Worm (Caenorhabditis elegans) whole organism, young adult: ENCODE data around the gene rpt-1.
"Not testable (repeated sequence)": the region's sequence is repeated elsewhere in the genome, so short reads cannot be mapped to it uniquely, and the experiment has no call there.

Experiments
- B0019.2 ChIP-seq: fragments of 200-800 bp; sonication (Bioruptor generic); conservative IDR thresholded peaks from 2 replicates; pipeline ENCODE4 v1.3.6; 2022; ENCODE audit warnings: missing genetic modification reagents, missing genetic modification characterization, missing compliant biosample characterization
- C17E4.6 ChIP-seq: fragments of 200-800 bp; sonication (Bioruptor generic); IDR thresholded peaks from 2 replicates; pipeline ENCODE4 v1.3.6; 2022; ENCODE audit warnings: missing genetic modification reagents, missing genetic modification characterization, missing compliant biosample characterization
- D2030.7 ChIP-seq: fragments of 200-800 bp; sonication (Bioruptor generic); IDR thresholded peaks from 2 replicates; pipeline ENCODE4 v1.3.6; 2022; ENCODE audit warnings: missing genetic modification reagents, missing genetic modification characterization, missing compliant biosample characterization
- F37B4.10 ChIP-seq: fragments of 200-800 bp; sonication (Bioruptor generic); IDR thresholded peaks from 2 replicates; pipeline ENCODE4 v1.3.6; 2022; ENCODE audit warnings: missing genetic modification characterization, missing compliant biosample characterization
- F39B2.1 ChIP-seq: fragments of 200-800 bp; sonication (Bioruptor generic); IDR thresholded peaks from 2 replicates; pipeline ENCODE4 v1.3.6; 2022; ENCODE audit warnings: missing genetic modification reagents, missing genetic modification characterization, missing compliant biosample characterization
- K12H6.12 ChIP-seq: fragments of 200-800 bp; sonication (Bioruptor generic); optimal IDR thresholded peaks from 2 replicates; lab custom pipeline; 2018; ENCODE audit warnings: mild to moderate bottlenecking, missing genetic modification characterization, missing compliant biosample characterization
- Y56A3A.18 ChIP-seq: fragments of 200-800 bp; sonication (Bioruptor generic); IDR thresholded peaks from 2 replicates; pipeline ENCODE4 v1.3.6; 2022; ENCODE audit warnings: missing genetic modification reagents, missing genetic modification characterization, missing compliant biosample characterization
- Y95B8A.8 ChIP-seq: fragments of 200-800 bp; sonication (Bioruptor generic); IDR thresholded peaks from 2 replicates; pipeline ENCODE4 v1.3.6; 2022; ENCODE audit warnings: missing genetic modification reagents, missing genetic modification characterization, missing compliant biosample characterization
- attf-5 ChIP-seq: fragments of 200-800 bp; sonication (Bioruptor generic); optimal IDR thresholded peaks from 2 replicates; lab custom pipeline; 2018; ENCODE audit warnings: mild to moderate bottlenecking, missing genetic modification characterization, missing compliant biosample characterization
- bed-2 ChIP-seq: fragments of 200-800 bp; sonication (Bioruptor generic); IDR thresholded peaks from 2 replicates; pipeline ENCODE4 v1.3.6; 2022; ENCODE audit warnings: missing genetic modification reagents, missing genetic modification characterization, missing compliant biosample characterization
- ccch-3 ChIP-seq: fragments of 200-800 bp; sonication (Bioruptor generic); optimal IDR thresholded peaks from 2 replicates; lab custom pipeline; 2018; ENCODE audit warnings: mild to moderate bottlenecking, missing genetic modification characterization, missing compliant biosample characterization
- ceh-40 ChIP-seq: fragments of 200-800 bp; sonication (Bioruptor generic); IDR thresholded peaks from 2 replicates; pipeline ENCODE4 v1.3.6; 2022; ENCODE audit warnings: missing genetic modification characterization, missing compliant biosample characterization
- die-1 ChIP-seq: sonication (generic microtip); optimal IDR thresholded peaks from 2 replicates; lab custom pipeline; 2016; ENCODE audit warnings: missing genotype, mild to moderate bottlenecking, missing genetic modification characterization, missing compliant biosample characterization
- egl-18 ChIP-seq: fragments of 200-800 bp; sonication (Bioruptor generic); IDR thresholded peaks from 2 replicates; pipeline ENCODE4 v1.3.6; 2022; ENCODE audit warnings: missing genetic modification reagents, missing genetic modification characterization, missing compliant biosample characterization
- ekl-4 ChIP-seq: fragments of 200-800 bp; sonication (Bioruptor generic); IDR thresholded peaks from 2 replicates; pipeline ENCODE4 v1.3.6; 2022; ENCODE audit warnings: missing genetic modification reagents, missing genetic modification characterization, missing compliant biosample characterization
- hmg-1.2 ChIP-seq: fragments of 200-800 bp; sonication (Bioruptor generic); IDR thresholded peaks from 2 replicates; pipeline ENCODE4 v1.3.6; 2022; ENCODE audit warnings: missing genetic modification reagents, missing genetic modification characterization, missing compliant biosample characterization
- let-526 ChIP-seq: fragments of 200-800 bp; sonication (Bioruptor generic); IDR thresholded peaks from 2 replicates; pipeline ENCODE4 v1.3.6; 2022; ENCODE audit warnings: missing genetic modification reagents, missing genetic modification characterization, missing compliant biosample characterization
- let-607 ChIP-seq, 2 experiments: fragments of 200-800 bp in 1 of 2; sonication (Bioruptor generic) in 1 of 2; sonication (generic microtip) in 1 of 2; optimal IDR thresholded peaks; 2 replicates each; lab custom pipeline; 2016 to 2018; ENCODE audit warnings: mild to moderate bottlenecking in 2 of 2, missing compliant biosample characterization in 2 of 2, missing genetic modification characterization in 2 of 2, moderate library complexity in 2 of 2, missing genotype in 1 of 2
- lin-26 ChIP-seq: fragments of 200-800 bp; sonication (Bioruptor generic); IDR thresholded peaks from 2 replicates; pipeline ENCODE4 v1.3.6; 2022; ENCODE audit warnings: missing genetic modification reagents, missing genetic modification characterization, missing compliant biosample characterization
- madf-8 ChIP-seq: fragments of 200-800 bp; sonication (Bioruptor generic); conservative IDR thresholded peaks from 2 replicates; pipeline ENCODE4 v1.3.6; 2022; ENCODE audit warnings: missing genetic modification reagents, missing genetic modification characterization, missing compliant biosample characterization
- nfya-1 ChIP-seq: sonication (generic microtip); optimal IDR thresholded peaks from 2 replicates; lab custom pipeline; 2017; ENCODE audit warnings: antibody characterized with exemption, missing compliant biosample characterization, missing genetic modification characterization, borderline replicate concordance; ENCODE audit not compliant: insufficient read depth
- nhr-80 ChIP-seq: sonication (generic microtip); optimal IDR thresholded peaks from 2 replicates; lab custom pipeline; 2016; ENCODE audit warnings: missing genetic modification characterization, missing compliant biosample characterization
- pha-4 ChIP-seq: fragments of 150-350 bp; sonication (generic microtip); optimal IDR thresholded peaks from 2 replicates; lab custom pipeline; 2014; ENCODE audit warnings: missing biosample characterization, missing genetic modification reagents, missing genetic modification characterization
- rec-8 ChIP-seq, 2 experiments: sonication (generic microtip); optimal IDR thresholded peaks; 2 replicates each; lab custom pipeline; 2016; ENCODE audit warnings: mild to moderate bottlenecking in 2 of 2, missing genetic modification characterization in 2 of 2, missing genetic modification reagents in 2 of 2, missing genotype in 2 of 2, missing biosample characterization in 1 of 2, missing compliant biosample characterization in 1 of 2, moderate library complexity in 1 of 2
- sea-2 ChIP-seq: fragments of 200-800 bp; sonication (Bioruptor generic); IDR thresholded peaks from 2 replicates; pipeline ENCODE4 v1.3.6; 2022; ENCODE audit warnings: missing genetic modification characterization, missing compliant biosample characterization
- snpc-1.1 ChIP-seq: sonication (generic microtip); optimal IDR thresholded peaks from 2 replicates; lab custom pipeline; 2017; ENCODE audit warnings: missing genetic modification characterization, mild to moderate bottlenecking, missing compliant biosample characterization, antibody characterized with exemption, moderate library complexity, missing genotype, missing genetic modification reagents; ENCODE audit not compliant: insufficient read depth
- sptf-2 ChIP-seq: fragments of 200-800 bp; sonication (Bioruptor generic); optimal IDR thresholded peaks from 2 replicates; lab custom pipeline; 2018; ENCODE audit warnings: mild to moderate bottlenecking, missing genetic modification characterization, missing compliant biosample characterization
- xnd-1 ChIP-seq: sonication (generic microtip); optimal IDR thresholded peaks from 2 replicates; lab custom pipeline; 2016; ENCODE audit warnings: missing genotype, missing genetic modification reagents, missing genetic modification characterization, missing compliant biosample characterization
- ztf-18 ChIP-seq: sonication (generic microtip); optimal IDR thresholded peaks from 2 replicates; lab custom pipeline; 2016; ENCODE audit warnings: missing genotype, mild to moderate bottlenecking, missing genetic modification characterization, missing compliant biosample characterization
- ztf-3 ChIP-seq: fragments of 200-800 bp; sonication (Bioruptor generic); optimal IDR thresholded peaks from 2 replicates; lab custom pipeline; 2018; ENCODE audit warnings: mild to moderate bottlenecking, missing genetic modification characterization, missing compliant biosample characterization

rpt-1 gene

ce11 chrV:12020940-12021339 is 38.7 kb upstream of the rpt-1 start:
- TF ChIP-seq egl-18 (no peak), nhr-80 (peak; percentile 69), die-1 (tag; lab: Kevin White, UChicago) (no peak), Y95B8A.8 (GFP tag; lab: Robert Waterston, UW) (no peak)

- not testable (repeated sequence) for TF ChIP-seq B0019.2, F39B2.1, Y95B8A.8 (GFP tag; lab: Robert Waterston, UW)
Measured at ce11 chrV:12020026-12020425, 37.8 kb upstream of the rpt-1 start, which contains the start of gene F10C2.3. F10C2.3 (plus strand) TSS chrV:12020326.

- TF ChIP-seq nhr-80 (peak; percentile 21), K12H6.12 (tag; lab: Kevin White, UChicago) (no peak)
Measured at ce11 chrV:12013298-12013697, 31.1 kb upstream of the rpt-1 start, which contains the start of gene add-2. add-2 (minus strand) TSS chrV:12013406.

- TF ChIP-seq B0019.2 (GFP tag; lab: Robert Waterston, UW), result no peak
- no peak for TF ChIP-seq lin-26 (GFP tag; lab: Robert Waterston, UW)
- no peak for TF ChIP-seq ceh-40 (GFP tag; lab: Robert Waterston, UW)
- TF ChIP-seq ekl-4 (GFP tag; lab: Robert Waterston, UW), result no peak
- TF ChIP-seq nfya-1 (tag; lab: Kevin White, UChicago), result no peak
- TF ChIP-seq xnd-1 (tag; lab: Kevin White, UChicago), result no peak
- no peak for TF ChIP-seq hmg-1.2 (GFP tag; lab: Robert Waterston, UW)
- TF ChIP-seq F37B4.10 (GFP tag; lab: Robert Waterston, UW), result no peak
- no peak for TF ChIP-seq ztf-3 (GFP tag; lab: Kevin White, UChicago)
- TF ChIP-seq sptf-2 (GFP tag; lab: Kevin White, UChicago), result no peak
- TF ChIP-seq let-607 (tag; optimal IDR thresholded peaks at IDR 0.05; lab: Kevin White, UChicago), result no peak
- TF ChIP-seq snpc-1.1 (tag; lab: Kevin White, UChicago), result no peak
- TF ChIP-seq attf-5 (GFP tag; lab: Kevin White, UChicago), result no peak
- no peak for TF ChIP-seq ccch-3
- TF ChIP-seq sea-2 (GFP tag; lab: Robert Waterston, UW), result no peak
- TF ChIP-seq rec-8 (tag; optimal IDR thresholded peaks at IDR 0.05; lab: Kevin White, UChicago), result no peak
- no peak for TF ChIP-seq pha-4
- TF ChIP-seq Y56A3A.18 (GFP tag; lab: Robert Waterston, UW), result no peak
- no peak for TF ChIP-seq let-526
- TF ChIP-seq, all 124 proteins: peak for 0
Measured at ce11 chrV:12011686-12012085, 29.5 kb upstream of the rpt-1 start.

- TF ChIP-seq ztf-18 (tag; lab: Kevin White, UChicago), result no peak
- TF ChIP-seq bed-2 (GFP tag; lab: Robert Waterston, UW), result no peak
- TF ChIP-seq madf-8, result no peak
- TF ChIP-seq C17E4.6, result no peak
- no peak for TF ChIP-seq D2030.7 (GFP tag; lab: Robert Waterston, UW)
- no peak for TF ChIP-seq F39B2.1 (GFP tag; lab: Robert Waterston, UW)
Measured at ce11 chrV:12006495-12006894, 24.3 kb upstream of the rpt-1 start, which contains the start of gene F57F5.3. F57F5.3 (minus strand) TSS chrV:12006595.
